Fruit fly (Drosophila melanogaster) whole organism, embryonic: Measurements from ENCODE around the gene CG4297.

Experiments
- Antp ChIP-seq: fragments of 200-800 bp; sonication (Bioruptor generic); optimal IDR thresholded peaks from 3 replicates; lab custom pipeline; 2016; ENCODE audit warnings: missing biosample characterization, missing genetic modification characterization
- Asciz ChIP-seq: fragments of 200-800 bp; sonication (Bioruptor generic); optimal IDR thresholded peaks from 2 replicates; lab custom pipeline; 2017; ENCODE audit warnings: missing biosample characterization, mild to moderate bottlenecking, missing genetic modification characterization, missing genetic modification reagents
- BtbVII ChIP-seq: fragments of 200-800 bp; sonication (Bioruptor generic); optimal IDR thresholded peaks from 3 replicates; lab custom pipeline; 2017; ENCODE audit warnings: missing biosample characterization, mild to moderate bottlenecking, missing genetic modification characterization
- CG12104 ChIP-seq: fragments of 200-800 bp; sonication (Bioruptor generic); optimal IDR thresholded peaks from 3 replicates; lab custom pipeline; 2016; ENCODE audit warnings: missing biosample characterization, missing genetic modification characterization
- CG13296 ChIP-seq: fragments of 200-800 bp; sonication (Bioruptor generic); optimal IDR thresholded peaks from 3 replicates; lab custom pipeline; 2018; ENCODE audit warnings: missing biosample characterization, mild to moderate bottlenecking, missing genetic modification characterization
- CG14050 ChIP-seq: fragments of 200-800 bp; sonication (Bioruptor generic); IDR thresholded peaks from 3 replicates; pipeline ENCODE4 v1.3.6; 2022; ENCODE audit warnings: missing biosample characterization, missing genetic modification characterization
- CG16815 ChIP-seq: fragments of 200-800 bp; sonication (Bioruptor generic); optimal IDR thresholded peaks from 3 replicates; lab custom pipeline; 2017; ENCODE audit warnings: missing biosample characterization, mild to moderate bottlenecking, missing genetic modification characterization
- CG18599 ChIP-seq: fragments of 200-800 bp; sonication (Bioruptor generic); optimal IDR thresholded peaks from 3 replicates; lab custom pipeline; 2017; ENCODE audit warnings: missing biosample characterization, missing genetic modification characterization, mild to moderate bottlenecking, moderate library complexity, missing genetic modification reagents
- CG2129 ChIP-seq: fragments of 200-800 bp; sonication (Bioruptor generic); IDR thresholded peaks from 2 replicates; pipeline ENCODE4 v1.3.6; 2022; ENCODE audit warnings: missing biosample characterization, missing genetic modification characterization; ENCODE audit not compliant: partially characterized antibody
- CG30020 ChIP-seq: fragments of 200-800 bp; optimal IDR thresholded peaks from 2 replicates; lab custom pipeline; 2019; ENCODE audit warnings: missing biosample characterization, mild to moderate bottlenecking, missing genetic modification characterization, moderate library complexity
- CG31388 ChIP-seq: fragments of 200-800 bp; sonication (Bioruptor generic); optimal IDR thresholded peaks from 2 replicates; lab custom pipeline; 2016; ENCODE audit warnings: missing biosample characterization, missing genetic modification characterization
- CG32772 ChIP-seq: fragments of 200-800 bp; sonication (Bioruptor generic); IDR thresholded peaks from 2 replicates; pipeline ENCODE4 v1.3.6; 2022; ENCODE audit warnings: missing biosample characterization, missing genetic modification characterization
- CG33557 ChIP-seq: fragments of 200-800 bp; sonication (Bioruptor generic); optimal IDR thresholded peaks from 2 replicates; lab custom pipeline; 2019; ENCODE audit warnings: missing biosample characterization, mild to moderate bottlenecking, missing genetic modification characterization, moderate library complexity
- CG3726 ChIP-seq: fragments of 200-800 bp; sonication (Bioruptor generic); IDR thresholded peaks from 3 replicates; pipeline ENCODE4, ENCODE4 v1.3.6; 2022; ENCODE audit warnings: missing biosample characterization, missing genetic modification characterization
- CG3995 ChIP-seq: fragments of 200-800 bp; sonication (Bioruptor generic); optimal IDR thresholded peaks from 3 replicates; lab custom pipeline; 2016; ENCODE audit warnings: missing biosample characterization, missing genetic modification characterization
- CG4730 ChIP-seq: fragments of 200-800 bp; sonication (Bioruptor generic); IDR thresholded peaks from 2 replicates; pipeline ENCODE4 v1.3.6; 2022; ENCODE audit warnings: missing biosample characterization, missing genetic modification characterization
- CG6272 ChIP-seq: fragments of 200-800 bp; sonication (Bioruptor generic); IDR thresholded peaks from 2 replicates; pipeline ENCODE4 v1.3.6; 2022; ENCODE audit warnings: missing biosample characterization, missing genetic modification characterization
- CG8765 ChIP-seq: fragments of 200-800 bp; sonication (Bioruptor generic); IDR thresholded peaks from 2 replicates; pipeline ENCODE4 v1.3.6; 2022; ENCODE audit warnings: missing biosample characterization, missing genetic modification characterization
- CG9215 ChIP-seq: fragments of 200-800 bp; sonication (Bioruptor generic); IDR thresholded peaks from 2 replicates; pipeline ENCODE4 v1.3.6; 2022; ENCODE audit warnings: missing biosample characterization, missing genetic modification characterization
- CG9797 ChIP-seq: fragments of 200-800 bp; sonication (Bioruptor generic); optimal IDR thresholded peaks from 3 replicates; lab custom pipeline; 2018; ENCODE audit warnings: missing biosample characterization, mild to moderate bottlenecking, missing genetic modification characterization
- Dip3 ChIP-seq: fragments of 200-800 bp; sonication (Bioruptor generic); optimal IDR thresholded peaks from 3 replicates; lab custom pipeline; 2016; ENCODE audit warnings: missing biosample characterization, missing genetic modification characterization
- Eip74EF ChIP-seq, 2 experiments: fragments of 200-800 bp in 1 of 2; fragments of >200 bp in 1 of 2; sonication (Bioruptor generic) in 1 of 2; optimal IDR thresholded peaks; 2 replicates each; lab custom pipeline; 2017 to 2019; ENCODE audit warnings: missing biosample characterization in 2 of 2, missing genetic modification characterization in 2 of 2, mild to moderate bottlenecking in 1 of 2, moderate library complexity in 1 of 2
- Hr3 ChIP-seq: fragments of 200-800 bp; sonication (Bioruptor generic); optimal IDR thresholded peaks from 3 replicates; lab custom pipeline; 2016; ENCODE audit warnings: missing biosample characterization, missing genetic modification characterization
- Hsf ChIP-seq: fragments of 200-800 bp; sonication (Bioruptor generic); optimal IDR thresholded peaks from 3 replicates; lab custom pipeline; 2016; ENCODE audit warnings: missing biosample characterization, missing genetic modification characterization
- Mrtf ChIP-seq: fragments of 200-800 bp; sonication (Bioruptor generic); IDR thresholded peaks from 3 replicates; pipeline ENCODE4 v1.3.6; 2022; ENCODE audit warnings: missing biosample characterization, missing genetic modification characterization
- Neu2 ChIP-seq: fragments of 200-800 bp; sonication (Bioruptor generic); optimal IDR thresholded peaks from 3 replicates; lab custom pipeline; 2016; ENCODE audit warnings: missing biosample characterization, missing genetic modification characterization, borderline replicate concordance
- Sox100B ChIP-seq: fragments of 200-800 bp; sonication (Bioruptor generic); optimal IDR thresholded peaks from 3 replicates; lab custom pipeline; 2018; ENCODE audit warnings: missing biosample characterization, mild to moderate bottlenecking, missing genetic modification characterization
- Sry-β ChIP-seq: fragments of 200-800 bp; sonication (Bioruptor generic); optimal IDR thresholded peaks from 2 replicates; lab custom pipeline; 2018; ENCODE audit warnings: missing biosample characterization, mild to moderate bottlenecking, missing genetic modification characterization, moderate library complexity
- Taf1 ChIP-seq: fragments of 200-800 bp; sonication (Bioruptor generic); IDR thresholded peaks from 2 replicates; pipeline ENCODE4 v1.3.6; 2022; ENCODE audit warnings: missing biosample characterization, missing genetic modification characterization
- abd-A ChIP-seq: fragments of 200-800 bp; sonication (Bioruptor generic); optimal IDR thresholded peaks from 3 replicates; lab custom pipeline; 2019; ENCODE audit warnings: missing biosample characterization, mild to moderate bottlenecking, missing genetic modification characterization, moderate library complexity
- da ChIP-seq: fragments of 200-800 bp; sonication (Bioruptor generic); optimal IDR thresholded peaks from 2 replicates; lab custom pipeline; 2016; ENCODE audit warnings: missing biosample characterization, missing genetic modification characterization
- eyg ChIP-seq: fragments of 200-800 bp; sonication (Bioruptor generic); optimal IDR thresholded peaks from 3 replicates; lab custom pipeline; 2016; ENCODE audit warnings: missing biosample characterization, missing genetic modification characterization
- gem ChIP-seq: fragments of 200-800 bp; sonication (Bioruptor generic); optimal IDR thresholded peaks from 2 replicates; lab custom pipeline; 2019; ENCODE audit warnings: missing biosample characterization, mild to moderate bottlenecking, missing genetic modification characterization, moderate library complexity
- gro ChIP-seq: fragments of 200-800 bp; sonication (Bioruptor generic); optimal IDR thresholded peaks from 2 replicates; lab custom pipeline; 2016; ENCODE audit warnings: missing biosample characterization, missing genetic modification characterization
- hbn ChIP-seq: fragments of 200-800 bp; sonication (Bioruptor generic); IDR thresholded peaks from 2 replicates; pipeline ENCODE4 v1.3.6; 2022; ENCODE audit warnings: missing biosample characterization, missing genetic modification characterization; ENCODE audit not compliant: partially characterized antibody
- kni ChIP-seq: fragments of 200-800 bp; sonication (Bioruptor generic); optimal IDR thresholded peaks from 3 replicates; lab custom pipeline; 2017; ENCODE audit warnings: mild to moderate bottlenecking, missing biosample characterization, missing genetic modification reagents, missing genetic modification characterization
- luna ChIP-seq: fragments of 200-800 bp; sonication (Bioruptor generic); optimal IDR thresholded peaks from 2 replicates; lab custom pipeline; 2016; ENCODE audit warnings: missing biosample characterization, missing genetic modification characterization
- nau ChIP-seq: fragments of 200-800 bp; sonication (Bioruptor generic); optimal IDR thresholded peaks from 3 replicates; lab custom pipeline; 2017; ENCODE audit warnings: missing biosample characterization, mild to moderate bottlenecking, missing genetic modification characterization, missing genetic modification reagents
- org-1 ChIP-seq: fragments of 200-800 bp; sonication (Bioruptor generic); optimal IDR thresholded peaks from 2 replicates; lab custom pipeline; 2017; ENCODE audit warnings: missing biosample characterization, missing genetic modification characterization
- pb ChIP-seq: fragments of 200-800 bp; sonication (Bioruptor generic); optimal IDR thresholded peaks from 3 replicates; lab custom pipeline; 2016; ENCODE audit warnings: missing biosample characterization, missing genetic modification characterization
- pita ChIP-seq: fragments of 200-800 bp; sonication (Bioruptor generic); optimal IDR thresholded peaks from 2 replicates; lab custom pipeline; 2017; ENCODE audit warnings: missing biosample characterization, mild to moderate bottlenecking, missing genetic modification characterization
- pnt ChIP-seq: fragments of 200-800 bp; sonication (Bioruptor generic); optimal IDR thresholded peaks from 3 replicates; lab custom pipeline; 2016; ENCODE audit warnings: missing biosample characterization, missing genetic modification characterization
- prd ChIP-seq, 3 experiments: fragments of >200 bp in 2 of 3; fragments of 200-800 bp in 1 of 3; sonication (Bioruptor generic) in 1 of 3; optimal IDR thresholded peaks in 2 of 3; IDR thresholded peaks in 1 of 3; 2 replicates in 2 of 3; 3 replicates in 1 of 3; pipeline versions ENCODE4 v1.3.6 to Lab custom; 2017 to 2022; ENCODE audit warnings: missing biosample characterization in 1 of 3, missing genetic modification characterization in 1 of 3
- sc ChIP-seq, 3 experiments: fragments of >200 bp in 2 of 3; fragments of 200-800 bp in 1 of 3; sonication (Bioruptor generic) in 1 of 3; optimal IDR thresholded peaks; 2 replicates in 2 of 3; 3 replicates in 1 of 3; lab custom pipeline; 2017; ENCODE audit warnings: mild to moderate bottlenecking in 1 of 3, missing biosample characterization in 1 of 3, missing genetic modification characterization in 1 of 3, missing genetic modification reagents in 1 of 3
- sd ChIP-seq: fragments of 200-800 bp; sonication (Bioruptor generic); optimal IDR thresholded peaks from 3 replicates; lab custom pipeline; 2018; ENCODE audit warnings: missing biosample characterization, mild to moderate bottlenecking, missing genetic modification characterization, moderate library complexity
- tna ChIP-seq: fragments of 200-800 bp; sonication (Bioruptor generic); IDR thresholded peaks from 2 replicates; pipeline ENCODE4 v1.3.6; 2022; ENCODE audit warnings: missing biosample characterization, missing genetic modification characterization; ENCODE audit not compliant: partially characterized antibody
- wek ChIP-seq: fragments of 200-800 bp; sonication (Bioruptor generic); optimal IDR thresholded peaks from 3 replicates; lab custom pipeline; 2018; ENCODE audit warnings: missing biosample characterization, mild to moderate bottlenecking, missing genetic modification characterization, moderate library complexity
- z ChIP-seq: fragments of 200-800 bp; sonication (Bioruptor generic); IDR thresholded peaks from 3 replicates; pipeline ENCODE4 v1.3.6; 2022; ENCODE audit warnings: missing biosample characterization, missing genetic modification characterization

The CG4297 gene

dm6 chr2L:440638-441454 is 31.2 kb downstream of the CG4297 start (continued):
- no peak for TF ChIP-seq da
- no peak for TF ChIP-seq Neu2 (GFP tag; lab: Kevin White, UChicago)
- no peak for TF ChIP-seq Eip74EF (GFP tag; optimal IDR thresholded peaks at IDR 0.05; lab: Kevin White, UChicago)
- TF ChIP-seq pita, result no peak
- TF ChIP-seq BtbVII (GFP tag; lab: Kevin White, UChicago), result no peak
- TF ChIP-seq wek, result no peak
- no peak for TF ChIP-seq z (GFP tag; lab: Robert Waterston, UW)
- TF ChIP-seq CG6272, result no peak
- no peak for TF ChIP-seq CG3726 (GFP tag; lab: Robert Waterston, UW)
- no peak for TF ChIP-seq CG13296
- TF ChIP-seq prd (optimal IDR thresholded peaks at IDR 0.05; lab: Kevin White, UChicago), result no peak
- TF ChIP-seq prd (GFP tag; IDR thresholded peaks at IDR 0.05; lab: Robert Waterston, UW), result 0 out of 3 replicates have a peak, but pooled peaks have one; percentile 40
- no peak for TF ChIP-seq eyg (GFP tag; lab: Kevin White, UChicago)
- no peak for TF ChIP-seq sd
- TF ChIP-seq kni (GFP tag; lab: Kevin White, UChicago), result no peak
- no peak for TF ChIP-seq gro
- peak; percentile 24 for TF ChIP-seq CG30020
- no peak for TF ChIP-seq CG31388 (GFP tag; lab: Kevin White, UChicago)
- no peak for TF ChIP-seq Hsf (GFP tag; lab: Kevin White, UChicago)
- TF ChIP-seq Sox100B (GFP tag; lab: Kevin White, UChicago), result peak; percentile 52
- peak; percentile 84 for TF ChIP-seq CG33557
- no peak for TF ChIP-seq sc (optimal IDR thresholded peaks at IDR 0.05; lab: Kevin White, UChicago)
- TF ChIP-seq sc (GFP tag; optimal IDR thresholded peaks at IDR 0.05; lab: Kevin White, UChicago), result peak; percentile 45
- TF ChIP-seq CG14050 (GFP tag; lab: Robert Waterston, UW), result no peak
- TF ChIP-seq CG8765, result peak; percentile 14; the same call in 1 of the 2 replicates
- no peak for TF ChIP-seq CG9215 (GFP tag; lab: Robert Waterston, UW)
- TF ChIP-seq pnt (GFP tag; lab: Kevin White, UChicago), result no peak
- no peak for TF ChIP-seq Sry-β
- peak; percentile 38 for TF ChIP-seq Hr3 (GFP tag; lab: Kevin White, UChicago)
- no peak for TF ChIP-seq Antp (GFP tag; lab: Kevin White, UChicago)
- no peak for TF ChIP-seq nau
- TF ChIP-seq org-1, result no peak
- TF ChIP-seq CG3995, result no peak
- no peak for TF ChIP-seq CG9797
- no peak for TF ChIP-seq hbn (GFP tag; lab: Robert Waterston, UW)
- TF ChIP-seq Dip3, result no peak
- TF ChIP-seq CG2129, result no peak
- TF ChIP-seq tna, result no peak
- no peak for TF ChIP-seq CG18599
- TF ChIP-seq abd-A (tag; lab: Kevin White, UChicago), result no peak
- no peak for TF ChIP-seq Mrtf (GFP tag; lab: Robert Waterston, UW)
- TF ChIP-seq CG12104 (GFP tag; lab: Kevin White, UChicago), result no peak
- TF ChIP-seq luna, result no peak
- TF ChIP-seq Taf1 (GFP tag; lab: Robert Waterston, UW), result no peak
- no peak for TF ChIP-seq CG4730 (GFP tag; lab: Robert Waterston, UW)
- no peak for TF ChIP-seq CG32772 (GFP tag; lab: Robert Waterston, UW)
- peak; percentile 81 for TF ChIP-seq gem (tag; lab: Kevin White, UChicago)
- peak; percentile 81 for TF ChIP-seq CG16815 (GFP tag; lab: Kevin White, UChicago)
- TF ChIP-seq Asciz, result no peak
- TF ChIP-seq pb (GFP tag; lab: Kevin White, UChicago), result no peak
